Worm (Caenorhabditis elegans) whole organism, L2 larva: ENCODE results near the gene T02D1.8.

Experiments used
- lin-39 ChIP-seq: fragments of 150-350 bp; optimal IDR thresholded peaks from 2 replicates; lab custom pipeline; 2014; ENCODE audit warnings: missing biosample characterization, missing genetic modification reagents, missing genetic modification characterization
- mab-5 ChIP-seq: fragments of 150-350 bp; optimal IDR thresholded peaks from 2 replicates; lab custom pipeline; 2014; ENCODE audit warnings: missing biosample characterization, missing genetic modification characterization
- nhr-10 ChIP-seq: sonication (generic microtip); optimal IDR thresholded peaks from 2 replicates; lab custom pipeline; 2017; ENCODE audit warnings: missing biosample characterization, missing genetic modification characterization
- snpc-4 ChIP-seq: fragments of 150-350 bp; optimal IDR thresholded peaks from 2 replicates; lab custom pipeline; 2014; ENCODE audit warnings: missing biosample characterization, missing genetic modification characterization
- unc-62 ChIP-seq: fragments of 150-350 bp; optimal IDR thresholded peaks from 2 replicates; lab custom pipeline; 2014; ENCODE audit warnings: missing biosample characterization, missing genetic modification reagents, missing genetic modification characterization

- no peak for TF ChIP-seq mab-5 (tag; lab: Kevin White, UChicago)
- no peak for TF ChIP-seq lin-39 (tag; lab: Kevin White, UChicago)
- no peak for TF ChIP-seq unc-62 (GFP tag; lab: Kevin White, UChicago)
- TF ChIP-seq nhr-10 = no peak
- TF ChIP-seq snpc-4 = no peak
These were observed 5.3 kb downstream of the T02D1.8 start, which contains the start of gene C30H6.8 for ce11 chrIV:17382029-17382428.
